Worm (Caenorhabditis elegans) whole organism, young adult: ENCODE measurements around the gene T01C3.11.

Experiments
- F55B11.4 ChIP-seq: sonication (generic microtip); optimal IDR thresholded peaks from 2 replicates; lab custom pipeline; 2016; ENCODE audit warnings: missing compliant biosample characterization, missing genetic modification characterization, borderline replicate concordance; ENCODE audit not compliant: insufficient read depth
- K12H6.12 ChIP-seq: fragments of 200-800 bp; sonication (Bioruptor generic); optimal IDR thresholded peaks from 2 replicates; lab custom pipeline; 2018; ENCODE audit warnings: mild to moderate bottlenecking, missing genetic modification characterization, missing compliant biosample characterization
- ama-1 ChIP-seq, 3 experiments: fragments of 150-350 bp in 1 of 3; sonication (generic microtip) in 2 of 3; optimal IDR thresholded peaks; 2 replicates each; lab custom pipeline; 2014 to 2018; ENCODE audit warnings: missing biosample characterization in 2 of 3, missing genetic modification characterization in 2 of 3, missing genetic modification reagents in 2 of 3
- aptf-2 ChIP-seq: fragments of 200-800 bp; sonication (Bioruptor generic); conservative IDR thresholded peaks from 2 replicates; pipeline ENCODE4 v1.3.6; 2022; ENCODE audit warnings: missing genetic modification reagents, missing genetic modification characterization, missing compliant biosample characterization
- ceh-100 ChIP-seq: fragments of 200-800 bp; sonication (Bioruptor generic); IDR thresholded peaks from 2 replicates; pipeline ENCODE4 v1.3.6; 2022; ENCODE audit warnings: missing genetic modification reagents, missing genetic modification characterization, missing compliant biosample characterization
- chd-7 ChIP-seq: sonication (generic microtip); optimal IDR thresholded peaks from 2 replicates; lab custom pipeline; 2016; ENCODE audit warnings: mild to moderate bottlenecking, missing genetic modification characterization, moderate library complexity, missing compliant biosample characterization
- lin-26 ChIP-seq: fragments of 200-800 bp; sonication (Bioruptor generic); IDR thresholded peaks from 2 replicates; pipeline ENCODE4 v1.3.6; 2022; ENCODE audit warnings: missing genetic modification reagents, missing genetic modification characterization, missing compliant biosample characterization

- TF ChIP-seq aptf-2 (GFP tag; lab: Robert Waterston, UW) (no peak), K12H6.12 (no peak), F55B11.4 (tag; lab: Kevin White, UChicago) (no peak), chd-7 (tag; lab: Kevin White, UChicago) (no peak), ceh-100 (GFP tag; lab: Robert Waterston, UW) (no peak), ama-1 (optimal IDR thresholded peaks at IDR 0.05; lab: Kevin White, UChicago) (no peak), ama-1 (GFP tag; optimal IDR thresholded peaks at IDR 0.05; lab: Kevin White, UChicago) (no peak), lin-26 (GFP tag; lab: Robert Waterston, UW) (no peak)
Observed at ce11 chrV:15011560-15011959, 12.2 kb downstream of the T01C3.11 start, which contains the start of gene nmr-2.
